Worm (Caenorhabditis elegans) whole organism, L3 larva: Measurements from ENCODE around the gene mtre-1.

Experiments used
- R02D3.7 ChIP-seq: fragments of 150-350 bp; optimal IDR thresholded peaks from 2 replicates; lab custom pipeline; 2014; ENCODE audit warnings: missing biosample characterization, missing genetic modification characterization
- ZK546.5 ChIP-seq: sonication (generic microtip); optimal IDR thresholded peaks from 2 replicates; lab custom pipeline; 2017; ENCODE audit warnings: missing biosample characterization, missing genetic modification characterization
- aly-2 ChIP-seq: fragments of 150-350 bp; optimal IDR thresholded peaks from 2 replicates; lab custom pipeline; 2014; ENCODE audit warnings: missing biosample characterization, missing genetic modification characterization
- jun-1 ChIP-seq: fragments of 150-350 bp; optimal IDR thresholded peaks from 2 replicates; lab custom pipeline; 2014; ENCODE audit warnings: missing biosample characterization, missing genetic modification reagents, missing genetic modification characterization
- nhr-237 ChIP-seq: fragments of 150-350 bp; optimal IDR thresholded peaks from 2 replicates; lab custom pipeline; 2014; ENCODE audit warnings: missing biosample characterization, missing genetic modification characterization
- nhr-77 ChIP-seq: fragments of 150-350 bp; optimal IDR thresholded peaks from 2 replicates; lab custom pipeline; 2014; ENCODE audit warnings: missing biosample characterization, missing genetic modification characterization
- sea-2 ChIP-seq: fragments of 150-350 bp; sonication (generic microtip); optimal IDR thresholded peaks from 4 replicates; lab custom pipeline; 2014; ENCODE audit warnings: missing biosample characterization, missing genetic modification reagents, missing genetic modification characterization

DNA sequence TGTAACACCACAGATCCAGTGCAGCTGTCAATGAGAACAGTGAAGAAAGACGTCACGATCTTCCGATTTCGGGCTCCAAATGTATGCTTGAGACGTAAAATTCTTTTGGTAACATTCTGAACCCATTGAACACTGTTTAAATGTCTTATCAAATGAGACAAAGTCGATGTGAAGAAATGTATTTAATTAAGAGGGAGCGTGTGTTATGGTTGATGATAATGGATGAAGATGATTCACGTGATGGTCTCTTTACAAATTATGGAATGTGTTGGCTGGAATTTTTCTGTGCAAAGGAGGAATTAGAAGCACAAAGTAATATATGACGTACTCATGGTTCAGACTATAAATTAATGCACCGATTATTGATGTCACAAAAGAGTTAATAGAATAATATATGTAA lies 43.4 kb downstream of the mtre-1 start:
- TF ChIP-seq sea-2 (GFP tag; lab: Kevin White, UChicago) (no peak), jun-1 (tag; lab: Kevin White, UChicago) (no peak), aly-2 (tag; lab: Kevin White, UChicago) (no peak), nhr-237 (tag; lab: Kevin White, UChicago) (no peak), R02D3.7 (tag; lab: Kevin White, UChicago) (no peak), nhr-77 (tag; lab: Kevin White, UChicago) (no peak), ZK546.5 (no peak)
